Worm (Caenorhabditis elegans) whole organism, L1 larva: Measurements from ENCODE around the gene srv-34.

ENCODE experiments used
- C04F5.9 ChIP-seq: sonication (generic microtip); optimal IDR thresholded peaks from 2 replicates; lab custom pipeline; 2016; ENCODE audit warnings: missing genetic modification characterization, missing compliant biosample characterization
- Y116A8C.19 ChIP-seq: sonication (generic microtip); optimal IDR thresholded peaks from 2 replicates; lab custom pipeline; 2016; ENCODE audit warnings: missing compliant biosample characterization, missing genetic modification characterization, borderline replicate concordance
- aha-1 ChIP-seq: fragments of 150-350 bp; optimal IDR thresholded peaks from 2 replicates; lab custom pipeline; 2014; ENCODE audit warnings: missing biosample characterization, missing genetic modification characterization
- alr-1 ChIP-seq: fragments of 200-800 bp; sonication (Bioruptor generic); optimal IDR thresholded peaks from 2 replicates; lab custom pipeline; 2018; ENCODE audit warnings: borderline replicate concordance, mild to moderate bottlenecking, missing genetic modification characterization, missing compliant biosample characterization
- aly-2 ChIP-seq: fragments of 150-350 bp; optimal IDR thresholded peaks from 2 replicates; lab custom pipeline; 2014; ENCODE audit warnings: missing biosample characterization, missing genetic modification characterization
- ama-1 ChIP-seq: fragments of 150-350 bp; optimal IDR thresholded peaks from 2 replicates; lab custom pipeline; 2014
- ceh-63 ChIP-seq: fragments of 200-800 bp; sonication (Bioruptor generic); optimal IDR thresholded peaks from 2 replicates; lab custom pipeline; 2018; ENCODE audit warnings: mild to moderate bottlenecking, missing genetic modification characterization, missing compliant biosample characterization
- ceh-8 ChIP-seq: fragments of 200-800 bp; sonication (Bioruptor generic); optimal IDR thresholded peaks from 2 replicates; lab custom pipeline; 2018; ENCODE audit warnings: mild to moderate bottlenecking, missing genetic modification characterization, moderate library complexity, missing compliant biosample characterization
- ceh-82 ChIP-seq, 3 experiments: fragments of 150-350 bp in 1 of 3; sonication (generic microtip) in 2 of 3; optimal IDR thresholded peaks; 2 replicates each; lab custom pipeline; 2014 to 2017; ENCODE audit warnings: missing biosample characterization in 3 of 3, missing genetic modification characterization in 3 of 3
- ceh-88 ChIP-seq: fragments of 200-800 bp; sonication (Bioruptor generic); IDR thresholded peaks from 2 replicates; pipeline ENCODE4 v1.3.6; 2022; ENCODE audit warnings: missing genetic modification characterization, missing compliant biosample characterization
- dpl-1 ChIP-seq, 3 experiments: fragments of 150-350 bp in 2 of 3; sonication (generic microtip) in 1 of 3; optimal IDR thresholded peaks; 2 replicates each; lab custom pipeline; 2014 to 2017; ENCODE audit warnings: missing biosample characterization in 3 of 3, missing genetic modification characterization in 3 of 3, missing genetic modification reagents in 3 of 3
- efl-1 ChIP-seq, 4 experiments: fragments of 150-350 bp; optimal IDR thresholded peaks in 3 of 4; peaks in 1 of 4; 1 replicate in 1 of 4; 2 replicates in 3 of 4; lab custom pipeline; 2014; ENCODE audit warnings: missing biosample characterization in 2 of 4, missing genetic modification characterization in 2 of 4, missing genetic modification reagents in 2 of 4
- efl-3 ChIP-seq: fragments of 200-800 bp; sonication (Bioruptor generic); optimal IDR thresholded peaks from 2 replicates; lab custom pipeline; 2018; ENCODE audit warnings: mild to moderate bottlenecking, missing genetic modification characterization, missing compliant biosample characterization
- egl-27 ChIP-seq, 2 experiments: fragments of 150-350 bp in 1 of 2; sonication (generic microtip); optimal IDR thresholded peaks; 3 replicates each; lab custom pipeline; 2017 to 2018; ENCODE audit warnings: missing biosample characterization in 2 of 2, missing genetic modification characterization in 2 of 2, missing genetic modification reagents in 2 of 2
- elt-3 ChIP-seq, 6 experiments: fragments of 150-350 bp in 1 of 6; sonication (generic microtip); optimal IDR thresholded peaks; 2 replicates each; lab custom pipeline; 2017 to 2018; ENCODE audit warnings: missing biosample characterization in 6 of 6, missing genetic modification characterization in 6 of 6, inconsistent platforms in 1 of 6
- fkh-10 ChIP-seq: sonication (generic microtip); optimal IDR thresholded peaks from 2 replicates; lab custom pipeline; 2017; ENCODE audit warnings: missing biosample characterization, missing genetic modification reagents, missing genetic modification characterization
- fkh-4 ChIP-seq: sonication (generic microtip); optimal IDR thresholded peaks from 2 replicates; lab custom pipeline; 2016; ENCODE audit warnings: missing compliant biosample characterization, missing genetic modification characterization, borderline replicate concordance
- fkh-8 ChIP-seq: sonication (generic microtip); optimal IDR thresholded peaks from 2 replicates; lab custom pipeline; 2016; ENCODE audit warnings: mild to moderate bottlenecking, missing genetic modification characterization, missing compliant biosample characterization
- fos-1 ChIP-seq: fragments of 150-350 bp; optimal IDR thresholded peaks from 2 replicates; lab custom pipeline; 2014; ENCODE audit warnings: missing biosample characterization, missing genetic modification characterization
- grh-1 ChIP-seq: fragments of 200-800 bp; sonication (Bioruptor generic); IDR thresholded peaks from 2 replicates; pipeline ENCODE4 v1.3.6; 2022; ENCODE audit warnings: missing genetic modification reagents, missing genetic modification characterization, missing compliant biosample characterization
- hpl-2 ChIP-seq: fragments of 150-350 bp; optimal IDR thresholded peaks from 2 replicates; lab custom pipeline; 2014; ENCODE audit warnings: missing biosample characterization, missing genetic modification reagents, missing genetic modification characterization
- jun-1 ChIP-seq: fragments of 150-350 bp; optimal IDR thresholded peaks from 2 replicates; lab custom pipeline; 2014; ENCODE audit warnings: missing biosample characterization, missing genetic modification reagents, missing genetic modification characterization
- lin-35 ChIP-seq, 2 experiments: fragments of 150-350 bp; optimal IDR thresholded peaks; 2 replicates each; lab custom pipeline; 2014; ENCODE audit warnings: missing biosample characterization in 2 of 2, missing genetic modification characterization in 2 of 2, missing genetic modification reagents in 2 of 2
- lir-3 ChIP-seq: sonication (generic microtip); optimal IDR thresholded peaks from 2 replicates; lab custom pipeline; 2016; ENCODE audit warnings: mild to moderate bottlenecking, missing genetic modification characterization, moderate library complexity, missing compliant biosample characterization; ENCODE audit not compliant: poor library complexity
- lsy-2 ChIP-seq, 2 experiments: fragments of 150-350 bp; optimal IDR thresholded peaks; 2 replicates each; lab custom pipeline; 2014; ENCODE audit warnings: missing biosample characterization in 2 of 2, missing genetic modification characterization in 2 of 2
- mab-9 ChIP-seq: fragments of 200-800 bp; sonication (Bioruptor generic); IDR thresholded peaks from 2 replicates; pipeline ENCODE4 v1.3.6; 2022; ENCODE audit warnings: missing genetic modification reagents, missing genetic modification characterization, missing compliant biosample characterization
- mdl-1 ChIP-seq, 2 experiments: fragments of 150-350 bp; optimal IDR thresholded peaks; 2 replicates each; lab custom pipeline; 2014 to 2017; ENCODE audit warnings: missing biosample characterization in 2 of 2, missing genetic modification characterization in 2 of 2, inconsistent platforms in 1 of 2
- mef-2 ChIP-seq: fragments of 150-350 bp; optimal IDR thresholded peaks from 2 replicates; lab custom pipeline; 2014; ENCODE audit warnings: missing biosample characterization, missing genetic modification characterization
- nhr-11 ChIP-seq: fragments of 150-350 bp; optimal IDR thresholded peaks from 2 replicates; lab custom pipeline; 2014; ENCODE audit warnings: missing biosample characterization, missing genetic modification characterization
- nhr-20 ChIP-seq: sonication (generic microtip); optimal IDR thresholded peaks from 2 replicates; lab custom pipeline; 2016; ENCODE audit warnings: mild to moderate bottlenecking, missing genetic modification characterization, missing compliant biosample characterization
- nhr-237 ChIP-seq: fragments of 150-350 bp; optimal IDR thresholded peaks from 2 replicates; lab custom pipeline; 2014; ENCODE audit warnings: missing biosample characterization, missing genetic modification characterization
- nhr-28 ChIP-seq: fragments of 150-350 bp; optimal IDR thresholded peaks from 2 replicates; lab custom pipeline; 2014; ENCODE audit warnings: missing biosample characterization, missing genetic modification characterization
- nhr-71 ChIP-seq: sonication (generic microtip); optimal IDR thresholded peaks from 2 replicates; lab custom pipeline; 2016; ENCODE audit warnings: mild to moderate bottlenecking, missing genetic modification characterization, moderate library complexity, missing compliant biosample characterization
- nhr-76 ChIP-seq: sonication (generic microtip); optimal IDR thresholded peaks from 2 replicates; lab custom pipeline; 2017; ENCODE audit warnings: missing biosample characterization, missing genetic modification characterization
- nhr-84 ChIP-seq: sonication (generic microtip); optimal IDR thresholded peaks from 2 replicates; lab custom pipeline; 2017; ENCODE audit warnings: missing biosample characterization, missing genetic modification characterization
- nhr-85 ChIP-seq: sonication (generic microtip); peaks from one replicate; lab custom pipeline; 2016; ENCODE audit warnings: missing genetic modification characterization, inconsistent platforms, missing compliant biosample characterization
- pax-3 ChIP-seq: fragments of 200-800 bp; sonication (Bioruptor generic); optimal IDR thresholded peaks from 2 replicates; lab custom pipeline; 2018; ENCODE audit warnings: mild to moderate bottlenecking, missing genetic modification characterization, moderate library complexity, missing compliant biosample characterization
- pqm-1 ChIP-seq: sonication (generic microtip); optimal IDR thresholded peaks from 3 replicates; lab custom pipeline; 2017; ENCODE audit warnings: missing biosample characterization, missing genetic modification characterization
- rnt-1 ChIP-seq: sonication (generic microtip); optimal IDR thresholded peaks from 2 replicates; lab custom pipeline; 2016; ENCODE audit warnings: mild to moderate bottlenecking, missing genetic modification characterization, moderate library complexity, missing compliant biosample characterization
- skn-1 ChIP-seq: fragments of 150-350 bp; optimal IDR thresholded peaks from 2 replicates; lab custom pipeline; 2014; ENCODE audit warnings: missing biosample characterization, missing genetic modification characterization
- snu-23 ChIP-seq: sonication (generic microtip); optimal IDR thresholded peaks from 2 replicates; lab custom pipeline; 2016; ENCODE audit warnings: missing genetic modification characterization, missing compliant biosample characterization
- sptf-1 ChIP-seq: fragments of 150-350 bp; optimal IDR thresholded peaks from 2 replicates; lab custom pipeline; 2014; ENCODE audit warnings: missing biosample characterization, missing genetic modification characterization
- sup-37 ChIP-seq: fragments of 200-800 bp; sonication (Bioruptor generic); optimal IDR thresholded peaks from 2 replicates; lab custom pipeline; 2018; ENCODE audit warnings: mild to moderate bottlenecking, missing genetic modification characterization, missing compliant biosample characterization
- tbx-2 ChIP-seq: sonication (generic microtip); optimal IDR thresholded peaks from 2 replicates; lab custom pipeline; 2016; ENCODE audit warnings: missing genetic modification characterization, missing compliant biosample characterization
- tlp-1 ChIP-seq: fragments of 150-350 bp; optimal IDR thresholded peaks from 2 replicates; lab custom pipeline; 2014; ENCODE audit warnings: missing biosample characterization, missing genetic modification characterization
- unc-130 ChIP-seq: fragments of 150-350 bp; optimal IDR thresholded peaks from 2 replicates; lab custom pipeline; 2017; ENCODE audit warnings: missing biosample characterization, missing genetic modification characterization, inconsistent platforms
- unc-30 ChIP-seq: sonication (generic microtip); optimal IDR thresholded peaks from 2 replicates; lab custom pipeline; 2017; ENCODE audit warnings: missing biosample characterization, missing genetic modification characterization
- unc-86 ChIP-seq: sonication (generic microtip); optimal IDR thresholded peaks from 2 replicates; lab custom pipeline; 2016; ENCODE audit warnings: missing genetic modification characterization, missing compliant biosample characterization
- vab-15 ChIP-seq: sonication (generic microtip); optimal IDR thresholded peaks from 2 replicates; lab custom pipeline; 2017; ENCODE audit warnings: missing genotype, mild to moderate bottlenecking, missing genetic modification characterization, missing compliant biosample characterization
- xbp-1 ChIP-seq: sonication (generic microtip); optimal IDR thresholded peaks from 2 replicates; lab custom pipeline; 2016; ENCODE audit warnings: missing genetic modification characterization, missing compliant biosample characterization
- zip-4 ChIP-seq: fragments of 200-800 bp; sonication (Bioruptor generic); optimal IDR thresholded peaks from 2 replicates; lab custom pipeline; 2018; ENCODE audit warnings: mild to moderate bottlenecking, missing genetic modification characterization, moderate library complexity, missing compliant biosample characterization
- ztf-11 ChIP-seq, 2 experiments: sonication (generic microtip); optimal IDR thresholded peaks; 2 replicates each; lab custom pipeline; 2016 to 2017; ENCODE audit warnings: missing genetic modification characterization in 2 of 2, missing biosample characterization in 1 of 2, missing compliant biosample characterization in 1 of 2
- ztf-4 ChIP-seq: fragments of 150-350 bp; optimal IDR thresholded peaks from 2 replicates; lab custom pipeline; 2014; ENCODE audit warnings: missing biosample characterization, missing genetic modification characterization

srv-34 gene

ce11 chrV:16401519-16401918 lies 26.9 kb upstream of the srv-34 start, which contains the start of gene F13A7.14 (continued):
- TF ChIP-seq nhr-71 (tag; lab: Kevin White, UChicago) (peak; percentile 95), ama-1 (lab: Kevin White, UChicago) (no peak), elt-3 (tag; optimal IDR thresholded peaks at IDR 0.05; lab: Kevin White, UChicago) (peak in 2 of 6 experiments; percentile 29 to 87), fkh-4 (peak; percentile 97), efl-1 (optimal IDR thresholded peaks at IDR 0.05; lab: Kevin White, UChicago) (peak; percentile 97 to 98), efl-1 (GFP tag; optimal IDR thresholded peaks at IDR 0.05 in 1 of 2; lab: Kevin White, UChicago) (peak; percentile 97 to 100), Y116A8C.19 (tag; lab: Kevin White, UChicago) (peak; percentile 83), fkh-10 (GFP tag; lab: Kevin White, UChicago) (no peak), nhr-28 (tag; lab: Kevin White, UChicago) (no peak), hpl-2 (GFP tag; lab: Kevin White, UChicago) (no peak), snu-23 (peak; percentile 90), unc-30 (no peak), efl-3 (GFP tag; lab: Kevin White, UChicago) (peak; percentile 79), nhr-237 (no peak), unc-86 (peak; percentile 83), nhr-20 (tag; lab: Kevin White, UChicago) (peak; percentile 92), ceh-63 (GFP tag; lab: Kevin White, UChicago) (peak; percentile 32), unc-130 (tag; lab: Kevin White, UChicago) (peak; percentile 79), lin-35 (GFP tag; optimal IDR thresholded peaks at IDR 0.05; lab: Kevin White, UChicago) (peak; percentile 96 to 97), pqm-1 (no peak), sptf-1 (no peak), fos-1 (tag; lab: Kevin White, UChicago) (no peak), nhr-76 (no peak), vab-15 (peak; percentile 74), ceh-88 (peak; percentile 71), aly-2 (tag; lab: Kevin White, UChicago) (no peak), ceh-82 (tag; optimal IDR thresholded peaks at IDR 0.05; lab: Kevin White, UChicago) (peak; percentile 68 to 81 (median 70)), jun-1 (tag; lab: Kevin White, UChicago) (peak; percentile 54), ztf-4 (tag; lab: Kevin White, UChicago) (peak; percentile 58), lsy-2 (tag; optimal IDR thresholded peaks at IDR 0.05; lab: Kevin White, UChicago) (peak; percentile 79 to 89), mab-9 (GFP tag; lab: Robert Waterston, UW) (peak; percentile 94), grh-1 (GFP tag; lab: Robert Waterston, UW) (peak; percentile 86), mef-2 (tag; lab: Kevin White, UChicago) (no peak), aha-1 (tag; lab: Kevin White, UChicago) (no peak), tbx-2 (peak; percentile 96), dpl-1 (GFP tag; optimal IDR thresholded peaks at IDR 0.05; lab: Kevin White, UChicago) (peak; percentile 95 to 98 (median 97)), lir-3 (tag; lab: Kevin White, UChicago) (peak; percentile 96), sup-37 (GFP tag; lab: Kevin White, UChicago) (peak; percentile 85), rnt-1 (tag; lab: Kevin White, UChicago) (peak; percentile 99), zip-4 (GFP tag; lab: Kevin White, UChicago) (peak; percentile 80), egl-27 (tag; optimal IDR thresholded peaks at IDR 0.05; lab: Kevin White, UChicago) (no peak), skn-1 (tag; lab: Kevin White, UChicago) (peak; percentile 85), C04F5.9 (tag; lab: Kevin White, UChicago) (peak; percentile 88), pax-3 (tag; lab: Kevin White, UChicago) (peak; percentile 94), xbp-1 (tag; lab: Kevin White, UChicago) (peak; percentile 91), mdl-1 (tag; optimal IDR thresholded peaks at IDR 0.05; lab: Kevin White, UChicago) (peak in 1 of 2 experiments; percentile 47), tlp-1 (no peak), alr-1 (tag; lab: Kevin White, UChicago) (no peak), nhr-84 (tag; lab: Kevin White, UChicago) (no peak), ztf-11 (tag; optimal IDR thresholded peaks at IDR 0.05; lab: Kevin White, UChicago) (peak in 1 of 2 experiments; percentile 98), fkh-8 (tag; lab: Kevin White, UChicago) (peak; percentile 77), nhr-85 (peak; percentile 95), nhr-11 (tag; lab: Kevin White, UChicago) (peak; percentile 25), ceh-8 (peak; percentile 61)
